Worm (Caenorhabditis elegans) whole organism, mixed stage, embryonic: ENCODE results near the gene C38C3.3.

Experiments
- blmp-1 ChIP-seq: fragments of 150-350 bp; optimal IDR thresholded peaks from 2 replicates; lab custom pipeline; 2014; ENCODE audit warnings: missing biosample characterization, missing genetic modification characterization
- sem-2 ChIP-seq: fragments of 200-800 bp; sonication (Bioruptor generic); optimal IDR thresholded peaks from 2 replicates; lab custom pipeline; 2018; ENCODE audit warnings: mild to moderate bottlenecking, missing genetic modification characterization, missing compliant biosample characterization
- unc-62 ChIP-seq: fragments of 150-350 bp; optimal IDR thresholded peaks from 2 replicates; lab custom pipeline; 2014; ENCODE audit warnings: missing biosample characterization, missing genetic modification reagents, missing genetic modification characterization

DNA sequence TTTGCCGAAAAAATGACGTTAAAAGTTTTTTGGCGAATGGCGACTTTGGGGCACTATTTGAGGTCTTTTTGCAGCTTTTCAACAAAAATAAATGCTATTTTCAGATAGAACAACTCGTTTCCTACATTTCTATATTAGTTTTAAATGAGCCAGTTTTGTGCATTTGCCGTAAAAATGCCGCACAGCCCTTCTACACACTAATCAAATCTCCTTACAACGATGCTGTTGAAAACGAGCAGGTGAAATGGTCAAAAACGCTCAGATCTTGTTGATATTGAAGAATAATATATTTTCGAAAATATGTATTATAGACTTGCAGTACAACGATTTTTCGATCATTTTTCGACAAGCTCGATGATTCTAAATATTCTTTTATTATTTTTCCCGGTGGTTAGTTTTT lies 40.7 kb upstream of the C38C3.3 start, which contains the start of gene chil-14:
- no peak for TF ChIP-seq blmp-1
- no peak for TF ChIP-seq unc-62
- no peak for TF ChIP-seq sem-2 (GFP tag; lab: Kevin White, UChicago)
